Fruit fly (Drosophila melanogaster) whole organism, embryonic: ENCODE measurements around the gene TrpA1.

Source experiments
- Awh ChIP-seq: fragments of 200-800 bp; sonication (Bioruptor generic); IDR thresholded peaks from 2 replicates; pipeline ENCODE4, ENCODE4 v1.3.6; 2022; ENCODE audit warnings: missing biosample characterization, missing genetic modification characterization
- CG10209 ChIP-seq: fragments of 200-800 bp; sonication (Bioruptor generic); optimal IDR thresholded peaks from 3 replicates; lab custom pipeline; 2017; ENCODE audit warnings: missing biosample characterization, mild to moderate bottlenecking, missing genetic modification characterization, missing genetic modification reagents
- CG11560 ChIP-seq: fragments of 200-800 bp; sonication (Bioruptor generic); IDR thresholded peaks from 3 replicates; pipeline ENCODE4 v1.3.6; 2022; ENCODE audit warnings: missing biosample characterization, missing genetic modification characterization
- CG11723 ChIP-seq: fragments of 200-800 bp; sonication (Bioruptor generic); optimal IDR thresholded peaks from 2 replicates; lab custom pipeline; 2017; ENCODE audit warnings: missing biosample characterization, mild to moderate bottlenecking, missing genetic modification characterization
- CG13775 ChIP-seq: fragments of 200-800 bp; sonication (Bioruptor generic); optimal IDR thresholded peaks from 3 replicates; lab custom pipeline; 2017; ENCODE audit warnings: missing biosample characterization, mild to moderate bottlenecking, missing genetic modification characterization
- CG14667 ChIP-seq: fragments of 200-800 bp; sonication (Bioruptor generic); IDR thresholded peaks from 2 replicates; pipeline ENCODE4 v1.3.6; 2022; ENCODE audit warnings: missing biosample characterization, missing genetic modification characterization
- CG16815 ChIP-seq: fragments of 200-800 bp; sonication (Bioruptor generic); optimal IDR thresholded peaks from 3 replicates; lab custom pipeline; 2017; ENCODE audit warnings: missing biosample characterization, mild to moderate bottlenecking, missing genetic modification characterization
- CG18262 ChIP-seq: fragments of 200-800 bp; optimal IDR thresholded peaks from 3 replicates; lab custom pipeline; 2019; ENCODE audit warnings: missing biosample characterization, mild to moderate bottlenecking, missing genetic modification characterization, moderate library complexity
- CG18619 ChIP-seq: fragments of 200-800 bp; sonication (Bioruptor generic); optimal IDR thresholded peaks from 3 replicates; lab custom pipeline; 2017; ENCODE audit warnings: missing biosample characterization, mild to moderate bottlenecking, missing genetic modification characterization
- CG2120 ChIP-seq: fragments of 200-800 bp; sonication (Bioruptor generic); optimal IDR thresholded peaks from 3 replicates; lab custom pipeline; 2016; ENCODE audit warnings: missing biosample characterization, missing genetic modification characterization
- CG30020 ChIP-seq: fragments of 200-800 bp; optimal IDR thresholded peaks from 2 replicates; lab custom pipeline; 2019; ENCODE audit warnings: missing biosample characterization, mild to moderate bottlenecking, missing genetic modification characterization, moderate library complexity
- CG31388 ChIP-seq: fragments of 200-800 bp; sonication (Bioruptor generic); optimal IDR thresholded peaks from 2 replicates; lab custom pipeline; 2016; ENCODE audit warnings: missing biosample characterization, missing genetic modification characterization
- CG33213 ChIP-seq: fragments of 200-800 bp; sonication (Bioruptor generic); optimal IDR thresholded peaks from 3 replicates; lab custom pipeline; 2016; ENCODE audit warnings: missing biosample characterization, missing genetic modification characterization
- CG33557 ChIP-seq: fragments of 200-800 bp; sonication (Bioruptor generic); optimal IDR thresholded peaks from 2 replicates; lab custom pipeline; 2019; ENCODE audit warnings: missing biosample characterization, mild to moderate bottlenecking, missing genetic modification characterization, moderate library complexity
- CG43689 ChIP-seq: fragments of 200-800 bp; sonication (Bioruptor generic); IDR thresholded peaks from 2 replicates; pipeline ENCODE4 v1.3.6; 2022; ENCODE audit warnings: missing biosample characterization, missing genetic modification characterization
- CG4424 ChIP-seq: fragments of 200-800 bp; sonication (Bioruptor generic); optimal IDR thresholded peaks from 3 replicates; lab custom pipeline; 2016; ENCODE audit warnings: missing biosample characterization, missing genetic modification characterization
- CG4854 ChIP-seq: fragments of 200-800 bp; sonication (Bioruptor generic); optimal IDR thresholded peaks from 2 replicates; lab custom pipeline; 2016; ENCODE audit warnings: missing biosample characterization, missing genetic modification characterization, inconsistent platforms
- CG5953 ChIP-seq: fragments of 200-800 bp; sonication (Bioruptor generic); IDR thresholded peaks from 2 replicates; pipeline ENCODE4 v1.3.6; 2022; ENCODE audit warnings: missing biosample characterization, missing genetic modification characterization
- CG6175 ChIP-seq: fragments of 200-800 bp; sonication (Bioruptor generic); IDR thresholded peaks from 3 replicates; pipeline ENCODE4 v1.3.6; 2022; ENCODE audit warnings: missing biosample characterization, missing genetic modification characterization
- CG7963 ChIP-seq: fragments of 200-800 bp; sonication (Bioruptor generic); IDR thresholded peaks from 3 replicates; pipeline ENCODE4 v1.3.6; 2022; ENCODE audit warnings: missing biosample characterization, missing genetic modification characterization; ENCODE audit not compliant: partially characterized antibody
- CG9215 ChIP-seq: fragments of 200-800 bp; sonication (Bioruptor generic); IDR thresholded peaks from 2 replicates; pipeline ENCODE4 v1.3.6; 2022; ENCODE audit warnings: missing biosample characterization, missing genetic modification characterization
- CG9797 ChIP-seq: fragments of 200-800 bp; sonication (Bioruptor generic); optimal IDR thresholded peaks from 3 replicates; lab custom pipeline; 2018; ENCODE audit warnings: missing biosample characterization, mild to moderate bottlenecking, missing genetic modification characterization
- Deaf1 ChIP-seq: fragments of 200-800 bp; optimal IDR thresholded peaks from 3 replicates; lab custom pipeline; 2019; ENCODE audit warnings: missing biosample characterization, mild to moderate bottlenecking, missing genetic modification characterization, moderate library complexity
- Dek ChIP-seq: fragments of 200-800 bp; sonication (Bioruptor generic); optimal IDR thresholded peaks from 3 replicates; lab custom pipeline; 2019; ENCODE audit warnings: missing biosample characterization, mild to moderate bottlenecking, missing genetic modification characterization, moderate library complexity
- Drgx ChIP-seq: fragments of 200-800 bp; sonication (Bioruptor generic); IDR thresholded peaks from 2 replicates; pipeline ENCODE4 v1.3.6; 2022; ENCODE audit warnings: missing biosample characterization, missing genetic modification characterization
- Sox102F ChIP-seq: fragments of 200-800 bp; sonication (Bioruptor generic); optimal IDR thresholded peaks from 2 replicates; lab custom pipeline; 2018; ENCODE audit warnings: missing biosample characterization, mild to moderate bottlenecking, missing genetic modification characterization, moderate library complexity
- Sry-β ChIP-seq: fragments of 200-800 bp; sonication (Bioruptor generic); optimal IDR thresholded peaks from 2 replicates; lab custom pipeline; 2018; ENCODE audit warnings: missing biosample characterization, mild to moderate bottlenecking, missing genetic modification characterization, moderate library complexity
- Xrp1 ChIP-seq: fragments of 200-800 bp; sonication (Bioruptor generic); IDR thresholded peaks from 2 replicates; pipeline ENCODE4 v1.3.6; 2022; ENCODE audit warnings: missing biosample characterization, missing genetic modification characterization
- ara ChIP-seq: fragments of 200-800 bp; sonication (Bioruptor generic); IDR thresholded peaks from 2 replicates; pipeline ENCODE4 v1.3.6; 2022; ENCODE audit warnings: missing biosample characterization, missing genetic modification characterization
- ase ChIP-seq: fragments of 200-800 bp; sonication (Bioruptor generic); IDR thresholded peaks from 3 replicates; pipeline ENCODE4 v1.3.6; 2022; ENCODE audit warnings: missing biosample characterization, missing genetic modification characterization
- br ChIP-seq: fragments of >200 bp; optimal IDR thresholded peaks from 2 replicates; lab custom pipeline; 2017
- cas ChIP-seq: fragments of 200-800 bp; sonication (Bioruptor generic); IDR thresholded peaks from 2 replicates; pipeline ENCODE4 v1.3.6; 2022; ENCODE audit warnings: missing biosample characterization, missing genetic modification characterization
- cato ChIP-seq: fragments of 200-800 bp; sonication (Bioruptor generic); optimal IDR thresholded peaks from 2 replicates; lab custom pipeline; 2016; ENCODE audit warnings: missing biosample characterization, missing genetic modification characterization, borderline replicate concordance
- chif ChIP-seq, 2 experiments: fragments of 200-800 bp; sonication (Bioruptor generic); optimal IDR thresholded peaks; 3 replicates each; lab custom pipeline; 2016; ENCODE audit warnings: missing biosample characterization in 2 of 2, missing genetic modification characterization in 2 of 2
- cwo ChIP-seq: fragments of 200-800 bp; sonication (Bioruptor generic); optimal IDR thresholded peaks from 3 replicates; lab custom pipeline; 2017; ENCODE audit warnings: missing biosample characterization, missing genetic modification characterization, mild to moderate bottlenecking, moderate library complexity, missing genetic modification reagents
- disco-r ChIP-seq: fragments of 200-800 bp; sonication (Bioruptor generic); optimal IDR thresholded peaks from 2 replicates; lab custom pipeline; 2016; ENCODE audit warnings: missing biosample characterization, missing genetic modification characterization
- esg ChIP-seq: fragments of 200-800 bp; sonication (Bioruptor generic); conservative IDR thresholded peaks from 2 replicates; pipeline ENCODE4 v1.3.6; 2022; ENCODE audit warnings: missing biosample characterization, missing genetic modification characterization
- gcm ChIP-seq: fragments of 200-800 bp; sonication (Bioruptor generic); optimal IDR thresholded peaks from 2 replicates; lab custom pipeline; 2019; ENCODE audit warnings: missing biosample characterization, mild to moderate bottlenecking, missing genetic modification characterization, moderate library complexity
- gsb-n ChIP-seq: fragments of 200-800 bp; sonication (Bioruptor generic); optimal IDR thresholded peaks from 3 replicates; lab custom pipeline; 2018; ENCODE audit warnings: missing biosample characterization, mild to moderate bottlenecking, missing genetic modification characterization
- h ChIP-seq: fragments of >200 bp; optimal IDR thresholded peaks from 2 replicates; lab custom pipeline; 2017
- insv ChIP-seq, 2 experiments: fragments of 200-800 bp; sonication (Bioruptor generic); optimal IDR thresholded peaks; 3 replicates each; lab custom pipeline; 2016 to 2018; ENCODE audit warnings: missing biosample characterization in 2 of 2, missing genetic modification characterization in 2 of 2
- jigr1 ChIP-seq: fragments of 200-800 bp; sonication (Bioruptor generic); IDR thresholded peaks from 3 replicates; pipeline ENCODE4 v1.3.6; 2022; ENCODE audit warnings: missing biosample characterization, missing genetic modification characterization
- knrl ChIP-seq: fragments of 200-800 bp; sonication (Bioruptor generic); IDR thresholded peaks from 3 replicates; pipeline ENCODE4 v1.3.6; 2022; ENCODE audit warnings: missing biosample characterization, missing genetic modification characterization; ENCODE audit not compliant: partially characterized antibody
- lmd ChIP-seq: fragments of 200-800 bp; sonication (Bioruptor generic); IDR thresholded peaks from 2 replicates; pipeline ENCODE4 v1.3.6; 2022; ENCODE audit warnings: missing biosample characterization, missing genetic modification characterization
- mam ChIP-seq: fragments of 200-800 bp; sonication (Bioruptor generic); optimal IDR thresholded peaks from 3 replicates; lab custom pipeline; 2016; ENCODE audit warnings: missing biosample characterization, missing genetic modification characterization
- sd ChIP-seq: fragments of 200-800 bp; sonication (Bioruptor generic); optimal IDR thresholded peaks from 3 replicates; lab custom pipeline; 2018; ENCODE audit warnings: missing biosample characterization, mild to moderate bottlenecking, missing genetic modification characterization, moderate library complexity
- slbo ChIP-seq: fragments of 200-800 bp; sonication (Bioruptor generic); IDR thresholded peaks from 2 replicates; pipeline ENCODE4 v1.3.6; 2022; ENCODE audit warnings: missing biosample characterization, missing genetic modification characterization
- slou ChIP-seq: fragments of 200-800 bp; sonication (Bioruptor generic); optimal IDR thresholded peaks from 3 replicates; lab custom pipeline; 2016; ENCODE audit warnings: missing biosample characterization, missing genetic modification characterization
- stc ChIP-seq: fragments of 200-800 bp; sonication (Bioruptor generic); IDR thresholded peaks from 2 replicates; pipeline ENCODE4 v1.3.6; 2022; ENCODE audit warnings: missing biosample characterization, missing genetic modification characterization
- sug ChIP-seq: fragments of 200-800 bp; optimal IDR thresholded peaks from 2 replicates; lab custom pipeline; 2019; ENCODE audit warnings: missing biosample characterization, mild to moderate bottlenecking, missing genetic modification characterization, moderate library complexity
- ttk ChIP-seq: fragments of 200-800 bp; sonication (Bioruptor generic); IDR thresholded peaks from 2 replicates; pipeline ENCODE4 v2.1.2; 2022; ENCODE audit warnings: missing biosample characterization, missing genetic modification characterization
- zf30C ChIP-seq: fragments of 200-800 bp; sonication (Bioruptor generic); optimal IDR thresholded peaks from 3 replicates; lab custom pipeline; 2018; ENCODE audit warnings: missing biosample characterization, mild to moderate bottlenecking, missing genetic modification characterization

Gene TrpA1

DNA sequence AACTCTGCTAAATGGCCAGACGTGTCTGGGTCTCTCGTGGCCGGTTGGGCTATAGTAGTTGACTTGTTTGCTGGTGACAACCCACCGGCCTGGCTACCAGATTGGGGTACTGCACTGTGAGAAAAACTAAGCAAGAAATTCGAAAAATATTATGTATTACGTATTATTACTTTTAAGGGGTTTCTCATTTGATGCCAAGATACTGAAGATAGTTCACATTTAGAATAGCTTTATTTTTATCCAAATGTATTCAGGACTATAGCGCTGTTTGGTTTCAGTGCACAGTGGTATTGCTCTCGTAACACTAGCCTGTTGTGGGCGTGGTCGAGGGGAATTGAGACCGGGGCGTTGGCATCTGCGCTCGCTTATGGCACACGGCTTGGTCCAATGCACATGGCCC is 15.7 kb upstream of the TrpA1 start (continued):
- TF ChIP-seq Sry-β (GFP tag; lab: Kevin White, UChicago) (no peak), knrl (GFP tag; lab: Robert Waterston, UW) (no peak), Awh (GFP tag; lab: Robert Waterston, UW) (peak; percentile 78), esg (GFP tag; lab: Robert Waterston, UW) (peak; percentile 68), disco-r (no peak), chif (GFP tag; optimal IDR thresholded peaks at IDR 0.05; lab: Kevin White, UChicago) (peak; percentile 10 to 57), CG5953 (0 out of 2 replicates have a peak, but pooled peaks have one; percentile 26), gsb-n (tag; lab: Kevin White, UChicago) (peak; percentile 12), zf30C (GFP tag; lab: Kevin White, UChicago) (no peak), Dek (tag; lab: Kevin White, UChicago) (peak; percentile 56), CG33557 (GFP tag; lab: Kevin White, UChicago) (no peak), CG13775 (no peak), CG31388 (peak; percentile 14), CG6175 (GFP tag; lab: Robert Waterston, UW) (no peak), CG30020 (tag; lab: Kevin White, UChicago) (no peak), CG14667 (GFP tag; lab: Robert Waterston, UW) (peak; percentile 54), jigr1 (GFP tag; lab: Robert Waterston, UW) (no peak), ara (GFP tag; lab: Robert Waterston, UW) (peak; percentile 54; the same call in 1 of the 2 replicates), sd (peak; percentile 21), CG43689 (GFP tag; lab: Robert Waterston, UW) (peak; percentile 49), CG7963 (GFP tag; lab: Robert Waterston, UW) (no peak), ase (peak; percentile 51; the same call in 1 of the 3 replicates), CG18619 (GFP tag; lab: Kevin White, UChicago) (peak; percentile 57), Xrp1 (GFP tag; lab: Robert Waterston, UW) (peak; percentile 67; the same call in 1 of the 2 replicates), CG33213 (GFP tag; lab: Kevin White, UChicago) (peak; percentile 6), CG16815 (peak; percentile 9), slbo (GFP tag; lab: Robert Waterston, UW) (peak; percentile 74), ttk (peak; percentile 74), CG18262 (tag; lab: Kevin White, UChicago) (peak; percentile 60), cas (GFP tag; lab: Robert Waterston, UW) (no peak), cato (peak; percentile 32), Drgx (GFP tag; lab: Robert Waterston, UW) (peak; percentile 94), Sox102F (peak; percentile 85), CG9797 (GFP tag; lab: Kevin White, UChicago) (no peak), mam (GFP tag; lab: Kevin White, UChicago) (peak; percentile 51), slou (GFP tag; lab: Kevin White, UChicago) (no peak), CG9215 (GFP tag; lab: Robert Waterston, UW) (no peak), CG11723 (GFP tag; lab: Kevin White, UChicago) (peak; percentile 50), CG4424 (peak; percentile 66), Deaf1 (tag; lab: Kevin White, UChicago) (peak; percentile 18), CG10209 (GFP tag; lab: Kevin White, UChicago) (peak; percentile 60), CG2120 (GFP tag; lab: Kevin White, UChicago) (peak; percentile 70), sug (tag; lab: Kevin White, UChicago) (peak; percentile 28), cwo (GFP tag; lab: Kevin White, UChicago) (peak; percentile 63), h (no peak), CG11560 (tag; lab: Robert Waterston, UW) (peak; percentile 51; the same call in 1 of the 3 replicates), stc (GFP tag; lab: Robert Waterston, UW) (peak; percentile 78), gcm (peak; percentile 50), insv (GFP tag; optimal IDR thresholded peaks at IDR 0.05; lab: Kevin White, UChicago) (no peak), lmd (GFP tag; lab: Robert Waterston, UW) (peak; percentile 71), CG4854 (GFP tag; lab: Kevin White, UChicago) (peak; percentile 36), br (no peak)
